Worm (Caenorhabditis elegans): Measurements from ENCODE around the gene mtre-1.

DNA sequence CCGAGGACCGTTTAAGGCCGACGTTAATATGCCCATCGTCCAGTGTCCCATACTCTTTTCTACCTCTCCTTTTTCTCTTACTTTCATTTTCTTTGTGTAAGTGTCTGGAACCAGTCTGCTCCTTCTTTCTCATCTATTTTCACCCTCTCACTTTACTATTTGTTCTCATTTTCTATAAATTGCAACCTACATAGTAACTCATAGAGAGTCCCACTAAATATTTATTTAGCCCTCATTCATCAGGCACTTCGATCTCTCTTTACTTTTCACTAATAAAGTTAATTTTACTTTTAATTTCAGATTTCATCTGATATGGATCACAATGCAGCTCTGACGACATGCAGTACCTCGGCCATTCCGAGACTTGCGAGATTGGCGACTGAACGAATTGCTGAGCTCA, 33.0 kb downstream of the mtre-1 start, which contains the start of gene zyg-11:
- no peak for TF ChIP-seq B0310.2 (tag; optimal IDR thresholded peaks at IDR 0.05)
- no peak for TF ChIP-seq hmg-4 (GFP tag; optimal IDR thresholded peaks at IDR 0.05)
- no peak for TF ChIP-seq sea-1 (GFP tag; conservative IDR thresholded peaks at IDR 0.05)
- TF ChIP-seq tbx-37 (GFP tag; conservative IDR thresholded peaks at IDR 0.05): no peak
- no peak for TF ChIP-seq hmbx-1 (tag; optimal IDR thresholded peaks at IDR 0.05)
- no peak for TF ChIP-seq ets-7 (tag; optimal IDR thresholded peaks at IDR 0.05)
- TF ChIP-seq tra-4 (tag; optimal IDR thresholded peaks at IDR 0.05): no peak
- TF ChIP-seq ceh-36 (tag; optimal IDR thresholded peaks at IDR 0.05): no peak
- TF ChIP-seq aly-1 (tag; optimal IDR thresholded peaks at IDR 0.05): no peak
- no peak for TF ChIP-seq ama-1 (optimal IDR thresholded peaks at IDR 0.05)
- no peak for TF ChIP-seq tbx-11 (GFP tag; IDR thresholded peaks at IDR 0.05)
- TF ChIP-seq flt-1 (GFP tag; IDR thresholded peaks at IDR 0.05): no peak
- no peak for TF ChIP-seq F13C5.2 (tag; optimal IDR thresholded peaks at IDR 0.05)

All from whole organism, early embryonic.